Worm (Caenorhabditis elegans) whole organism, late embryonic: ENCODE data around the gene srg-54.

Experiments
- F13H6.1 ChIP-seq: sonication (generic microtip); optimal IDR thresholded peaks from 2 replicates; lab custom pipeline; 2016; ENCODE audit warnings: missing genetic modification characterization, missing compliant biosample characterization
- T23F11.4 ChIP-seq: fragments of 200-800 bp; sonication (Bioruptor generic); optimal IDR thresholded peaks from 2 replicates; lab custom pipeline; 2018; ENCODE audit warnings: mild to moderate bottlenecking, missing genetic modification characterization, missing compliant biosample characterization
- Y22D7AL.16 ChIP-seq: sonication (generic microtip); optimal IDR thresholded peaks from 2 replicates; lab custom pipeline; 2016; ENCODE audit warnings: missing genetic modification characterization, missing compliant biosample characterization
- ahr-1 ChIP-seq: sonication (generic microtip); optimal IDR thresholded peaks from 2 replicates; lab custom pipeline; 2016; ENCODE audit warnings: missing genetic modification characterization, missing compliant biosample characterization
- ama-1 ChIP-seq: fragments of 150-350 bp; optimal IDR thresholded peaks from 2 replicates; lab custom pipeline; 2014
- ceh-18 ChIP-seq: sonication (generic microtip); optimal IDR thresholded peaks from 2 replicates; lab custom pipeline; 2016; ENCODE audit warnings: missing genetic modification characterization, missing compliant biosample characterization
- ceh-19 ChIP-seq: fragments of 200-800 bp; sonication (Bioruptor generic); optimal IDR thresholded peaks from 2 replicates; lab custom pipeline; 2018; ENCODE audit warnings: mild to moderate bottlenecking, missing genetic modification characterization, missing compliant biosample characterization
- ceh-2 ChIP-seq: sonication (generic microtip); optimal IDR thresholded peaks from 2 replicates; lab custom pipeline; 2016; ENCODE audit warnings: missing genotype, missing genetic modification characterization, missing compliant biosample characterization
- ceh-24 ChIP-seq: sonication (generic microtip); optimal IDR thresholded peaks from 2 replicates; lab custom pipeline; 2016; ENCODE audit warnings: mild to moderate bottlenecking, missing genetic modification characterization, missing compliant biosample characterization
- ceh-30 ChIP-seq: fragments of 150-350 bp; optimal IDR thresholded peaks from 2 replicates; lab custom pipeline; 2014; ENCODE audit warnings: missing biosample characterization, missing genetic modification characterization
- ceh-34 ChIP-seq: sonication (generic microtip); optimal IDR thresholded peaks from 2 replicates; lab custom pipeline; 2016; ENCODE audit warnings: mild to moderate bottlenecking, missing genetic modification characterization, missing compliant biosample characterization
- ceh-45 ChIP-seq: fragments of 200-800 bp; sonication (Bioruptor generic); IDR thresholded peaks from 2 replicates; pipeline ENCODE4 v1.3.6; 2022; ENCODE audit warnings: missing genetic modification reagents, missing genetic modification characterization, missing compliant biosample characterization
- ceh-48 ChIP-seq: sonication (generic microtip); optimal IDR thresholded peaks from 2 replicates; lab custom pipeline; 2016; ENCODE audit warnings: missing genetic modification characterization, inconsistent platforms, missing compliant biosample characterization
- ceh-6 ChIP-seq: fragments of 200-800 bp; sonication (Bioruptor generic); optimal IDR thresholded peaks from 2 replicates; lab custom pipeline; 2018; ENCODE audit warnings: mild to moderate bottlenecking, missing genetic modification characterization, missing compliant biosample characterization
- ceh-9 ChIP-seq: sonication (generic microtip); optimal IDR thresholded peaks from 2 replicates; lab custom pipeline; 2016; ENCODE audit warnings: mild to moderate bottlenecking, missing genetic modification characterization, inconsistent platforms, missing compliant biosample characterization
- che-1 ChIP-seq: sonication (generic microtip); optimal IDR thresholded peaks from 2 replicates; lab custom pipeline; 2016; ENCODE audit warnings: mild to moderate bottlenecking, missing genetic modification characterization, missing compliant biosample characterization
- dmd-4 ChIP-seq: sonication (generic microtip); optimal IDR thresholded peaks from 2 replicates; lab custom pipeline; 2016; ENCODE audit warnings: borderline replicate concordance, missing genetic modification characterization, missing compliant biosample characterization
- dve-1 ChIP-seq: sonication (generic microtip); optimal IDR thresholded peaks from 2 replicates; lab custom pipeline; 2017; ENCODE audit warnings: antibody characterized with exemption, mild to moderate bottlenecking, missing genetic modification characterization, missing compliant biosample characterization
- elt-2 ChIP-seq: sonication (generic microtip); optimal IDR thresholded peaks from 2 replicates; lab custom pipeline; 2016; ENCODE audit warnings: missing genetic modification reagents, missing genetic modification characterization, missing compliant biosample characterization
- ets-4 ChIP-seq: sonication (generic microtip); optimal IDR thresholded peaks from 2 replicates; lab custom pipeline; 2016; ENCODE audit warnings: missing genetic modification characterization, missing compliant biosample characterization
- eyg-1 ChIP-seq: sonication (generic microtip); optimal IDR thresholded peaks from 2 replicates; lab custom pipeline; 2016; ENCODE audit warnings: missing genotype, missing genetic modification characterization, missing compliant biosample characterization
- fax-1 ChIP-seq: sonication (generic microtip); optimal IDR thresholded peaks from 2 replicates; lab custom pipeline; 2016; ENCODE audit warnings: missing genotype, missing genetic modification characterization, missing compliant biosample characterization
- fkh-10 ChIP-seq: fragments of 150-350 bp; optimal IDR thresholded peaks from 2 replicates; lab custom pipeline; 2014; ENCODE audit warnings: missing biosample characterization, missing genetic modification reagents, missing genetic modification characterization
- fkh-6 ChIP-seq: sonication (generic microtip); optimal IDR thresholded peaks from 2 replicates; lab custom pipeline; 2016; ENCODE audit warnings: missing genetic modification characterization, missing compliant biosample characterization
- hlh-13 ChIP-seq: fragments of 200-800 bp; sonication (Bioruptor generic); optimal IDR thresholded peaks from 2 replicates; lab custom pipeline; 2018; ENCODE audit warnings: mild to moderate bottlenecking, missing genetic modification characterization, missing compliant biosample characterization
- hlh-15 ChIP-seq: sonication (generic microtip); optimal IDR thresholded peaks from 2 replicates; lab custom pipeline; 2016; ENCODE audit warnings: missing genetic modification characterization, missing compliant biosample characterization
- hlh-30 ChIP-seq: sonication (generic microtip); optimal IDR thresholded peaks from 2 replicates; lab custom pipeline; 2017; ENCODE audit warnings: antibody characterized with exemption, missing genetic modification characterization, missing compliant biosample characterization; ENCODE audit not compliant: insufficient read depth
- hlh-6 ChIP-seq: sonication (generic microtip); optimal IDR thresholded peaks from 2 replicates; lab custom pipeline; 2016; ENCODE audit warnings: missing genotype, missing genetic modification characterization, missing compliant biosample characterization
- hlh-8 ChIP-seq: sonication (generic microtip); optimal IDR thresholded peaks from 2 replicates; lab custom pipeline; 2016; ENCODE audit warnings: missing genotype, missing genetic modification characterization, missing compliant biosample characterization
- madf-2 ChIP-seq: sonication (generic microtip); optimal IDR thresholded peaks from 2 replicates; lab custom pipeline; 2017; ENCODE audit warnings: missing genetic modification characterization, missing compliant biosample characterization
- nfya-1 ChIP-seq: sonication (generic microtip); optimal IDR thresholded peaks from 2 replicates; lab custom pipeline; 2017; ENCODE audit warnings: missing genetic modification characterization, mild to moderate bottlenecking, missing compliant biosample characterization, antibody characterized with exemption, moderate library complexity
- nhr-232 ChIP-seq: sonication (generic microtip); optimal IDR thresholded peaks from 2 replicates; lab custom pipeline; 2016; ENCODE audit warnings: missing genetic modification characterization, missing compliant biosample characterization
- npax-4 ChIP-seq: sonication (generic microtip); optimal IDR thresholded peaks from 2 replicates; lab custom pipeline; 2016; ENCODE audit warnings: missing genetic modification characterization, missing compliant biosample characterization
- odd-2 ChIP-seq: sonication (generic microtip); optimal IDR thresholded peaks from 2 replicates; lab custom pipeline; 2017; ENCODE audit warnings: antibody characterized with exemption, mild to moderate bottlenecking, missing genetic modification characterization, missing compliant biosample characterization
- pat-9 ChIP-seq: fragments of 200-800 bp; sonication (Bioruptor generic); optimal IDR thresholded peaks from 2 replicates; lab custom pipeline; 2018; ENCODE audit warnings: mild to moderate bottlenecking, missing genetic modification characterization, moderate library complexity, missing compliant biosample characterization
- pqm-1 ChIP-seq: sonication (generic microtip); optimal IDR thresholded peaks from 2 replicates; lab custom pipeline; 2016; ENCODE audit warnings: missing genetic modification characterization, missing compliant biosample characterization
- pros-1 ChIP-seq: fragments of 150-350 bp; optimal IDR thresholded peaks from 2 replicates; lab custom pipeline; 2014; ENCODE audit warnings: missing biosample characterization, missing genetic modification reagents, missing genetic modification characterization
- ref-2 ChIP-seq: sonication (generic microtip); optimal IDR thresholded peaks from 2 replicates; lab custom pipeline; 2016; ENCODE audit warnings: missing genetic modification characterization, missing compliant biosample characterization
- rnt-1 ChIP-seq: sonication (generic microtip); optimal IDR thresholded peaks from 2 replicates; lab custom pipeline; 2016; ENCODE audit warnings: missing genetic modification characterization, missing compliant biosample characterization
- sox-2 ChIP-seq: fragments of 200-800 bp; sonication (Bioruptor generic); IDR thresholded peaks from 2 replicates; pipeline ENCODE4 v1.3.6; 2022; ENCODE audit warnings: missing genetic modification reagents, missing genetic modification characterization, missing compliant biosample characterization
- sox-4 ChIP-seq: sonication (generic microtip); optimal IDR thresholded peaks from 2 replicates; lab custom pipeline; 2017; ENCODE audit warnings: mild to moderate bottlenecking, missing genetic modification characterization, inconsistent platforms, missing compliant biosample characterization
- tbx-2 ChIP-seq: sonication (generic microtip); optimal IDR thresholded peaks from 2 replicates; lab custom pipeline; 2016; ENCODE audit warnings: missing genetic modification characterization, missing compliant biosample characterization
- ttx-3 ChIP-seq: sonication (generic microtip); optimal IDR thresholded peaks from 2 replicates; lab custom pipeline; 2016; ENCODE audit warnings: missing genetic modification reagents, missing genetic modification characterization, missing compliant biosample characterization
- unc-42 ChIP-seq: sonication (generic microtip); optimal IDR thresholded peaks from 2 replicates; lab custom pipeline; 2016; ENCODE audit warnings: missing genotype, missing genetic modification characterization, missing compliant biosample characterization
- unc-55 ChIP-seq: sonication (generic microtip); optimal IDR thresholded peaks from 2 replicates; lab custom pipeline; 2017; ENCODE audit warnings: missing biosample characterization, missing genetic modification reagents, missing genetic modification characterization
- ztf-16 ChIP-seq: sonication (generic microtip); optimal IDR thresholded peaks from 2 replicates; lab custom pipeline; 2017; ENCODE audit warnings: missing genetic modification characterization, missing compliant biosample characterization

Gene srg-54

ce11 chrV:14949477-14949876 lies 25.5 kb upstream of the srg-54 start, which contains the start of gene hil-1:
TSS of gene hil-1 (plus strand) at chrV:14949777.
- no peak for TF ChIP-seq dmd-4 (tag; lab: Kevin White, UChicago)
- no peak for TF ChIP-seq hlh-30 (tag; lab: Kevin White, UChicago)
- no peak for TF ChIP-seq unc-55 (GFP tag; lab: Kevin White, UChicago)
- no peak for TF ChIP-seq ceh-19
- TF ChIP-seq hlh-8: no peak
- no peak for TF ChIP-seq hlh-13 (GFP tag; lab: Kevin White, UChicago)
- no peak for TF ChIP-seq ztf-16 (tag; lab: Kevin White, UChicago)
- no peak for TF ChIP-seq ceh-48
- no peak for TF ChIP-seq ama-1 (lab: Kevin White, UChicago)
- no peak for TF ChIP-seq ceh-2 (tag; lab: Kevin White, UChicago)
- no peak for TF ChIP-seq ceh-24
- no peak for TF ChIP-seq sox-2
- TF ChIP-seq ets-4: no peak
- TF ChIP-seq ceh-18 (tag; lab: Kevin White, UChicago): no peak
- no peak for TF ChIP-seq F13H6.1 (tag; lab: Kevin White, UChicago)
- TF ChIP-seq nfya-1 (tag; lab: Kevin White, UChicago): no peak
- TF ChIP-seq che-1 (tag; lab: Kevin White, UChicago): no peak
- TF ChIP-seq pqm-1 (tag; lab: Kevin White, UChicago): no peak

ce11 chrV:14948566-14948965 lies 24.6 kb upstream of the srg-54 start:
- TF ChIP-seq ttx-3 (no peak), hlh-6 (no peak), ceh-18 (tag; lab: Kevin White, UChicago) (no peak), nhr-232 (no peak), rnt-1 (tag; lab: Kevin White, UChicago) (no peak), odd-2 (tag; lab: Kevin White, UChicago) (no peak), Y22D7AL.16 (tag; lab: Kevin White, UChicago) (no peak), madf-2 (tag; lab: Kevin White, UChicago) (no peak)

- TF ChIP-seq fkh-10 (GFP tag; lab: Kevin White, UChicago) (no peak), dve-1 (tag; lab: Kevin White, UChicago) (no peak), ceh-9 (tag; lab: Kevin White, UChicago) (no peak)
- TF ChIP-seq, all 69 proteins: peak for 0
Measured at ce11 chrV:14947022-14947421, 23.0 kb upstream of the srg-54 start, which contains the start of gene C30G7.4. TSS of gene C30G7.4 (minus strand) at chrV:14947122.

- TF ChIP-seq T23F11.4 (GFP tag; lab: Kevin White, UChicago): no peak
- no peak for TF ChIP-seq fkh-6 (tag; lab: Kevin White, UChicago)
- TF ChIP-seq hlh-13 (GFP tag; lab: Kevin White, UChicago): no peak
- no peak for TF ChIP-seq unc-42 (tag; lab: Kevin White, UChicago)
- TF ChIP-seq nfya-1 (tag; lab: Kevin White, UChicago): no peak
- no peak for TF ChIP-seq pat-9 (tag; lab: Kevin White, UChicago)
- TF ChIP-seq dve-1 (tag; lab: Kevin White, UChicago): no peak
- TF ChIP-seq ceh-34 (tag; lab: Kevin White, UChicago): no peak
- TF ChIP-seq fax-1 (tag; lab: Kevin White, UChicago): no peak
- TF ChIP-seq sox-4 (tag; lab: Kevin White, UChicago): no peak
- TF ChIP-seq ama-1 (lab: Kevin White, UChicago): no peak
Measured at ce11 chrV:14945697-14946096, 21.7 kb upstream of the srg-54 start, which contains the start of gene C30G7.3. TSS of gene C30G7.3 (minus strand) at chrV:14945704.

- no peak for TF ChIP-seq ref-2 (tag; lab: Kevin White, UChicago)
- no peak for TF ChIP-seq pros-1 (tag; lab: Kevin White, UChicago)
- no peak for TF ChIP-seq elt-2
- TF ChIP-seq eyg-1 (tag; lab: Kevin White, UChicago): no peak
- no peak for TF ChIP-seq npax-4 (tag; lab: Kevin White, UChicago)
- TF ChIP-seq hlh-15 (tag; lab: Kevin White, UChicago): no peak
- no peak for TF ChIP-seq dve-1 (tag; lab: Kevin White, UChicago)
- TF ChIP-seq ahr-1 (tag; lab: Kevin White, UChicago): no peak
- no peak for TF ChIP-seq ceh-6 (GFP tag; lab: Kevin White, UChicago)
- no peak for TF ChIP-seq ceh-48
- no peak for TF ChIP-seq ceh-30 (tag; lab: Kevin White, UChicago)
- no peak for TF ChIP-seq hlh-30 (tag; lab: Kevin White, UChicago)
- TF ChIP-seq tbx-2 (tag; lab: Kevin White, UChicago): no peak
- no peak for TF ChIP-seq fkh-10 (GFP tag; lab: Kevin White, UChicago)
- TF ChIP-seq ceh-24: no peak
- TF ChIP-seq F13H6.1 (tag; lab: Kevin White, UChicago): no peak
- no peak for TF ChIP-seq ceh-45 (GFP tag; lab: Robert Waterston, UW)
Measured at ce11 chrV:14945124-14945523, 21.1 kb upstream of the srg-54 start.
